Fruit fly (Drosophila melanogaster) whole organism: ENCODE data around the gene CG10984.

Experiments
- CG8478 ChIP-seq: fragments of >200 bp; optimal IDR thresholded peaks from 2 replicates; lab custom pipeline; 2018; ENCODE audit warnings: inconsistent platforms
- Dll ChIP-seq: fragments of >200 bp; optimal IDR thresholded peaks from 2 replicates; lab custom pipeline; 2017
- EcR ChIP-seq, 2 experiments: fragments of >200 bp; optimal IDR thresholded peaks; 2 replicates each; lab custom pipeline; 2017; ENCODE audit warnings: missing biosample characterization in 2 of 2, missing genetic modification characterization in 2 of 2, missing genetic modification reagents in 2 of 2
- pan ChIP-seq: fragments of >200 bp; optimal IDR thresholded peaks from 2 replicates; lab custom pipeline; 2017
- psq ChIP-seq: fragments of >200 bp; optimal IDR thresholded peaks from 2 replicates; lab custom pipeline; 2017

DNA sequence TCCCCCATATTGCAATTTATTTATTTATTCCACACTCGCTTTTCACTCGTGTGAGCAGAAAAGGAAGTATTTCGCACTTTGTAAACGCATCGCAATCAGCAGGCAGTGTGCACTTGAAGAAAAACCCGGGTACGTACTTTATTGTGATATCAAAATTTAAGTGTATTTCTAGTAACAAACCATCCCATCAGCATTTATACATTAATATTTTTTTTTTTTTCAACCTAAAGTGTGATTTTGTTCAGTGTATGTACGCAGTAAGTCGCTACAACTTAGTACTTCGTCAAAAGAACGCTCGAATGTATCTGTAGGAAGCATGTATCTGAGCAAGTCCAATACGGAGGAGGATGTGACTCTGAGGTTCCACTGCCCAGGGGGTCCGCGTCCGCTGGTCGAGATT, 24.2 kb upstream of the CG10984 start:
- no peak for TF ChIP-seq pan
- TF ChIP-seq CG8478, result no peak
- no peak for TF ChIP-seq Dll (lab: Kevin White, UChicago)
- no peak for TF ChIP-seq psq (lab: Kevin White, UChicago)
- TF ChIP-seq EcR (GFP tag; optimal IDR thresholded peaks at IDR 0.05; lab: Kevin White, UChicago), result no peak
